Worm (Caenorhabditis elegans) whole organism, L3 larva: ENCODE data around the gene C17F4.2.

Source experiments
- ZK546.5 ChIP-seq: sonication (generic microtip); optimal IDR thresholded peaks from 2 replicates; lab custom pipeline; 2017; ENCODE audit warnings: missing biosample characterization, missing genetic modification characterization
- ama-1 ChIP-seq: fragments of 150-350 bp; optimal IDR thresholded peaks from 2 replicates; lab custom pipeline; 2018
- elt-2 ChIP-seq: sonication (generic microtip); optimal IDR thresholded peaks from 2 replicates; lab custom pipeline; 2016; ENCODE audit warnings: missing genetic modification reagents, mild to moderate bottlenecking, missing genetic modification characterization, missing compliant biosample characterization
- lin-39 ChIP-seq: fragments of 150-350 bp; optimal IDR thresholded peaks from 2 replicates; lab custom pipeline; 2018; ENCODE audit warnings: missing biosample characterization, missing genetic modification reagents, missing genetic modification characterization
- nhr-11 ChIP-seq: fragments of 150-350 bp; optimal IDR thresholded peaks from 2 replicates; lab custom pipeline; 2014; ENCODE audit warnings: missing biosample characterization, missing genetic modification characterization
- nhr-237 ChIP-seq: fragments of 150-350 bp; optimal IDR thresholded peaks from 2 replicates; lab custom pipeline; 2014; ENCODE audit warnings: missing biosample characterization, missing genetic modification characterization
- nhr-76 ChIP-seq: fragments of 150-350 bp; sonication (generic microtip); optimal IDR thresholded peaks from 5 replicates; lab custom pipeline; 2014; ENCODE audit warnings: missing biosample characterization, missing genetic modification characterization
- nhr-77 ChIP-seq: fragments of 150-350 bp; optimal IDR thresholded peaks from 2 replicates; lab custom pipeline; 2014; ENCODE audit warnings: missing biosample characterization, missing genetic modification characterization
- ztf-4 ChIP-seq: fragments of 150-350 bp; optimal IDR thresholded peaks from 2 replicates; lab custom pipeline; 2014; ENCODE audit warnings: missing biosample characterization, missing genetic modification characterization

DNA sequence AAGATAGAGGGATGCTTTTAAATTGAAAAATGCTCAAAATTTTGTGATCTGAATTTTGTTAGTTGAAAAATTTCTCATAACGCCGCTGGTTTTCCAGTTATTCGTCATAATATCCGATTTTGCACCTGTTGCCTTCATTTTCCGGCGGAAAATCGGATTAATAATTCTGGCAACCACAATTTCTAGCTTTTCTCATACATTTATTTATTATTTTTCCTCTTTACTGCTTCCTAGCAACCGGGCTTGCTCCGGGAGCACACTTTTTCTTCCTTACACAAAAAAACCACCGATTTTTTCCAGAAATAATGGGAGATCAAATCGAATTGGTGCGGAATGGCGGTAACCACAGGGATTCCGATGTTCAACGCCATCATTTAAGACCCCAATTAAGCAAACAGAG, 18.9 kb downstream of the C17F4.2 start, which contains the start of gene F02E11.7:
- TF ChIP-seq nhr-11 (tag; lab: Kevin White, UChicago) (no peak), lin-39 (no peak), ama-1 (lab: Kevin White, UChicago) (no peak), nhr-76 (tag; lab: Kevin White, UChicago) (no peak), nhr-77 (no peak), ZK546.5 (tag; lab: Kevin White, UChicago) (no peak), ztf-4 (no peak), elt-2 (no peak), nhr-237 (tag; lab: Kevin White, UChicago) (no peak)
